Worm (Caenorhabditis elegans) whole organism, L1 larva: ENCODE measurements around the gene Y113G7B.15.

Source experiments
- mep-1 ChIP-seq: fragments of 150-350 bp; optimal IDR thresholded peaks from 2 replicates; lab custom pipeline; 2014; ENCODE audit warnings: missing biosample characterization, missing genetic modification characterization
- pqm-1 ChIP-seq: sonication (generic microtip); optimal IDR thresholded peaks from 3 replicates; lab custom pipeline; 2017; ENCODE audit warnings: missing biosample characterization, missing genetic modification characterization
- rnt-1 ChIP-seq: sonication (generic microtip); optimal IDR thresholded peaks from 2 replicates; lab custom pipeline; 2016; ENCODE audit warnings: mild to moderate bottlenecking, missing genetic modification characterization, moderate library complexity, missing compliant biosample characterization
- snpc-4 ChIP-seq: fragments of 150-350 bp; optimal IDR thresholded peaks from 2 replicates; lab custom pipeline; 2014; ENCODE audit warnings: missing biosample characterization, missing genetic modification characterization
- tlp-1 ChIP-seq: fragments of 150-350 bp; optimal IDR thresholded peaks from 2 replicates; lab custom pipeline; 2014; ENCODE audit warnings: missing biosample characterization, missing genetic modification characterization
- unc-30 ChIP-seq: sonication (generic microtip); optimal IDR thresholded peaks from 2 replicates; lab custom pipeline; 2017; ENCODE audit warnings: missing biosample characterization, missing genetic modification characterization
- unc-62 ChIP-seq: fragments of 150-350 bp; optimal IDR thresholded peaks from 2 replicates; lab custom pipeline; 2014; ENCODE audit warnings: missing biosample characterization, missing genetic modification reagents, missing genetic modification characterization

DNA sequence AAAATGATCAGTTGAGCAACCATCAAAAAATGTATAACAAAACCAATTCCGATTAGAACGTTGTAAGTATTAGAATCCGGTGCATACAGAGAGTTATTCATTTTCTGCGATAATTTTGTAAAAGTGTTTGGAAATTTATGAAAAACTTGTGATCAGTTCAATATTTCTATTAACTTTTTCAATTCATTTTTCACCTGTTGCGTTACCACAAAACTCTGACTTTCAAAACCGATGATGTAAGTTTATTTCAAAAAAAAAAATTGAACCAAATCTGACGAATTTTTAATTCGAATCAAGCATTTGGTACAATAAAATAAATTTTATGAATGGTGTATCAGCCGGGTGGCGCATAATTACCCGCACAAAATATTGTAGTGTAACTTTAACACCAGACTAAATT is 47.1 kb downstream of the Y113G7B.15 start, which contains the start of gene srz-16:
- TF ChIP-seq snpc-4 (tag; lab: Kevin White, UChicago) = no peak
- no peak for TF ChIP-seq pqm-1 (tag; lab: Kevin White, UChicago)
- TF ChIP-seq unc-62 = no peak
- no peak for TF ChIP-seq mep-1
- no peak for TF ChIP-seq tlp-1
- TF ChIP-seq unc-30 (tag; lab: Kevin White, UChicago) = no peak
- no peak for TF ChIP-seq rnt-1
